Worm (Caenorhabditis elegans) whole organism, dauer: Measurements from ENCODE around the gene Y7A5A.9.

ENCODE experiments used
- unc-62 ChIP-seq: sonication (generic microtip); optimal IDR thresholded peaks from 2 replicates; lab custom pipeline; 2017; ENCODE audit warnings: missing biosample characterization, missing genetic modification reagents, missing genetic modification characterization

Gene Y7A5A.9

DNA sequence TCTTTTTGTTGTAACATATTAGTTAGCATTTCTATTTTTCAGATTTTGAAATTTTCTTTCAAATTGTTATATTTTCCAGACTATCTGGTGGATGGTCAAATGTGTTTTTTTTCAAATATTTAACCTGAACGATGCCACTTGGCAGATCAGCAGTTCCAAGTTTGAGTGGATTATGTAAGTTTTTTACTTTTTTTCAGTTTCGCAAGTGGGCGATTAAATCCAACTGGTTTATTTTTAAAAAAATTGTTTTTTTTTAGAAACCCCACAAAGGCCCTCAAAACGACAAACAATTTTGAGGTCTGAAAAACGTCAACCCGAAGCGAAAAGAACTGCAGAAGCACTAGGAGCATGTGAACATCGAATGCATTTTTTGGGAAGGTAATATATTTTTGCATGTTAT lies at the start of gene Y7A5A.9:
Gene Y7A5A.9, plus strand, starts transcription at position 301 of the 400 bp plus-strand sequence.
- no peak for TF ChIP-seq unc-62 (GFP tag; lab: Kevin White, UChicago)

DNA sequence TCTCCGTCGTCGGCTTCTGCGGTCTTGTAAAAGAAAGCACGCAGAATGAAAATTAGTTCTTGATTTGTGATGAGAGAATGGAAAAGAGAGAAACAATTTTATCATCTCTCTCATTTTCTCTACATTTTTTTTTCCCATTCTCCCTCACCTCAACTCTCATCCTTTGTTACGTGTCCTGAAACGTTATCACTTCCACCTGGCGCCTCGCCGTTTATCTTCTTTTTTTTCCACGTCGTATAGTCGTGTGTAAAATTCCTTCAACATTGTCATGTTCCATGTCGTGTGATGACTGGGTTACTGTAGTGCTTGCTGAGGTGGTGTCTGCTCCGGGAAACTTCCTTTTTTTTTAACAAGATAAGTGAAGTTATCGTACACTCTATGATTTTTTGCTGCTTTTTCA lies 47.5 kb upstream of the Y7A5A.9 start:
- no peak for TF ChIP-seq unc-62 (GFP tag; lab: Kevin White, UChicago)

DNA sequence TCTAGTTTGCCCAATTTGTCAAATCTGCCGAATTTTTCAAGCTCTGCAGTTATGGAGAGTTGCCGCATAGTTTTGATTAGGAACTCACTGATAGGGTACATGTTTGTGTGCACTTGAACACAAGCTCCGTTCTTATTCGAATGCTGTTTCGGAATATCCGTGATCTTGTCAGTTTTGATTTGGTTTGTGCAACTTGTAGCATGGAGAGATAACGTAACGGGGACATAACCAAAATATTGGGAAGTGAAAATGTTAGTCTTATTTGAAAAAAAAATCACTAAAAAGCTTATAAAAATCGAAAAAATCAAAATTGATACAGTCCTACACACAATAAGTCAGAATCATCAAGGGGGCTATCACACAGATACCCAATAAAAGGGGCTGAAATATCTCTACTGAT lies 44.9 kb upstream of the Y7A5A.9 start, which contains the start of gene Y7A5A.24:
Gene Y7A5A.24, minus strand, starts transcription at position 101 of the 400 bp plus-strand sequence.
- no peak for TF ChIP-seq unc-62 (GFP tag; lab: Kevin White, UChicago)

DNA sequence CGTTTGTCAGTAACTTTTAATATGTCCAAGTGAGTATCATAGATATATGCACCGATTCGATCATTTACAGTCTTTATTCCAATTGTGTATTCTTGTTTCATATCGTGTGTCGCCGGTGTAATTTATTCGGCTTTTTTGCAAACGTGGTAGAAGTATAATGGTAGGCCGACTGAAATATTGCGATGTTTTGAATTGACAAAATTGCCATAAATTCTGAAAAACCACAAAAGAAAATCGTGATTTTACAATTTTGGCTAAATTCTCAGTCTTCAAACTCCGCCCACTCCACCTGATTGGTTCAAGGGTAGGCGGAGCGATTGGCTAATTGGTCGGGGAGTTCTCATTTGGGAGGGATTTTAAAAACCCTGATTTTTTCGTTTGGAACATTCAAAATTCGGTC lies 42.4 kb upstream of the Y7A5A.9 start, which contains the start of gene Y7A5A.3:
Gene Y7A5A.3, minus strand, starts transcription at position 101 of the 400 bp plus-strand sequence.
- TF ChIP-seq unc-62 (GFP tag; lab: Kevin White, UChicago), result no peak

DNA sequence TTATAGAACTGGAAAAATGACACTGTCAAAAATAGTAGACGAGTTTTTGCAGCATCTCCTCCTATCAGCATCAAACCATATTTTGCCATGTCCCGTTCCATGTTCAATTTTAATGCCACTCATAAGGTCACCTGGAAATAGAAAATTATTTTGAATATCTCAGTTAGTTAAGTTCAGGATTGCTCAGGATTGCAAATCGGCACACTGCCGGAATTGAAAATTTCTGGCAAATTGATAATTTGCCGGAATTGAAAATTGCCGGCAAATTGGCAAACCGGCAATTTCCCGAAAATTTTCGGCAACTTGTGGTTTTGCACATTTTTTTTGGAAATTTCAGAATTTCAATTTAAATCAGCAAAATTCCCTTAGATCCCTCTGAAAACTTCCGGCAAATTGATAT lies 40.2 kb upstream of the Y7A5A.9 start, which contains the start of gene Y7A5A.5:
Gene Y7A5A.5, minus strand, starts transcription at position 101 of the 400 bp plus-strand sequence.
- TF ChIP-seq unc-62 (GFP tag; lab: Kevin White, UChicago), result no peak

DNA sequence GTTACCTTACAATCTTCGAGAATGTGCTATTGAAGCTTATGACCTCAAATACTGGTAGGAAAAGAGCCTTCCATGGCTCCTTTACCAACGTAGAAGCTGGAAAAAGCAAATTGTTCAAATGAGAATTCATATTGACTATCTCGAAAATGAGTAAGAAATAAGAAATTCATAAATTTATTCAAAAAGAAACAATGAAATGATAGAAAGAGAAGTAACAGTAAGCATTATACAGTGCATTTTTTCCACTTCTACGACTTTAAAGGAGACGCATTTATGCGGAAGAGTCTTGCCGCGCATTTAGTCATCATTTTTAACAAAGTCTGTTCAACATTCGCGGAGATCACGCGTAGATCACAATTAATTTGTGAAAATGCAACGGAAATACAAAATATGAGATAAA lies 32.0 kb upstream of the Y7A5A.9 start, which contains the start of gene Y7A5A.10:
Gene Y7A5A.10, minus strand, starts transcription at position 101 of the 400 bp plus-strand sequence.
- TF ChIP-seq unc-62 (GFP tag; lab: Kevin White, UChicago), result no peak

DNA sequence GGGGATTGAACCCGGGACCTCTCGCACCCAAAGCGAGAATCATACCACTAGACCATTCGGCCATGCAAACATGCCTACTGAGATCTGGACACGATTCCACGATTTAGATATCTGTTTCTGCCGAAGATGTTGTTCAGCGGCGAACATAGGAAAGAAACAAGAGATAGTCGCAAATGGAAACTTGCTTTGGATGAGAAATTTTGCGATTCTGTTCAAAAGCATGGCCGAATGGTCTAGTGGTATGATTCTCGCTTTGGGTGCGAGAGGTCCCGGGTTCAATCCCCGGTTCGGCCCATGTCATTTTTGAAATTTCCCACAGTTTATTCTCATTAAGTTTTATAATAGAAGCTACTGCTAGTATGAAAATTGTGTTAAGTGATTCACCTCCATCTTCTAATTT lies 30.3 kb upstream of the Y7A5A.9 start:
- TF ChIP-seq unc-62 (GFP tag; lab: Kevin White, UChicago), result no peak

DNA sequence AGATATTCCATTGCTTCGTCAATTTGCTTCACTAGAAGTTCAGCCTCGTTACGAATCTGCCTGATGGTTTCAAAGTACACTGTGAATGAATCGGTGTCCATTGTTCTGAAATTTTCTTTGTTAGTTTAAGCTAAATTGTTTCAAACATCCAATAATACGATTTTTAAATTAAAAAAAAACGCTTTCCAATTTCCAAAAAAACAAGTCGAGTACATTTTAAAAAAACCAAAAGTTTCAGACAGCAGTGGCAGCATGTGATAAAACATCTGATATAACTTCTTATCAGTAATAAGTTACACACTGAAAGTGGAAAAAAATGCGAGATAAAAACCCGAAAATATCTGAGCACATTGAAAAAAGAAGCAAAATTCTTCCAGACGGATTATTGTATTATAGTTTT lies 27.4 kb upstream of the Y7A5A.9 start, which contains the start of gene Y7A5A.6:
Gene Y7A5A.6, minus strand, starts transcription at position 101 of the 400 bp plus-strand sequence.
- TF ChIP-seq unc-62 (GFP tag; lab: Kevin White, UChicago), result no peak

DNA sequence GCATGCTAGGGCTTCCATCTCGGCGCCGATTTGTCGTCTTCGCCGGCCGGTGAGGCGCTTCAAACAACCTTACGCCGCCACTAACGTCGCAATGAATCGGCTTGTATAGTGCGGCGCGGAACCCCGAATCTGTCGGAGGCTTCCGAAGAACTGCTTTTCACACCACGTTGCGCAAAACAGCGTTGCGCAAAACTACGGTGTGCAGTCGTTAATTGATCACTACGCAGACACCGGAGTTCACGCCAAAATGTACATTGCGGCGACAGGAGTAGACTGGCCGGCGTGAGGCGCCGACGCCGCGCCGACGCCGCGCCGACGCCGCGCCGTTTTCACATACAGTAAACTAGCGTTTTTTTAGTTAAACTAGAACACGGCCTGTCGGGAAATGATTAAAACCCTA lies 25.1 kb upstream of the Y7A5A.9 start:
- no peak for TF ChIP-seq unc-62 (GFP tag; lab: Kevin White, UChicago)

DNA sequence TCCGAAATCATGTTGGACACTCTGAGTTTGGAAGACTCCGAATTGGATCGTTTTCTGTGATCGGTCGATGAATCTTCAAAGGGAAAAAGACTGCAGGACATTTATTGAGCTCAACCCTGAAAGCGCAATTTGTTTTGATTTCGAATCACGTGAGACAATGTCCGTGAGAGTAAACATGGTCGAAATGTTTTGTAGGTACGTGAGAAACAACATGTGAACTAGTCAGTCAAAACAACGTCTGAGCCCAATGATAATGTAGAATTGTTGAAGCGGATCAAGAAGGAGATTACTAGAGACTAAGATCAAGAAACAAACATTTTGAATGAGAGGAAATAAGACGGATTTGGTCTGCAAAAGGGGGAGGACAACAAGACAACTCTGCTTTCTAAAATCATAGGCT lies 22.9 kb upstream of the Y7A5A.9 start, which contains the start of gene Y7A5A.7:
Gene Y7A5A.7, minus strand, starts transcription at position 101 of the 400 bp plus-strand sequence.
- no peak for TF ChIP-seq unc-62 (GFP tag; lab: Kevin White, UChicago)

DNA sequence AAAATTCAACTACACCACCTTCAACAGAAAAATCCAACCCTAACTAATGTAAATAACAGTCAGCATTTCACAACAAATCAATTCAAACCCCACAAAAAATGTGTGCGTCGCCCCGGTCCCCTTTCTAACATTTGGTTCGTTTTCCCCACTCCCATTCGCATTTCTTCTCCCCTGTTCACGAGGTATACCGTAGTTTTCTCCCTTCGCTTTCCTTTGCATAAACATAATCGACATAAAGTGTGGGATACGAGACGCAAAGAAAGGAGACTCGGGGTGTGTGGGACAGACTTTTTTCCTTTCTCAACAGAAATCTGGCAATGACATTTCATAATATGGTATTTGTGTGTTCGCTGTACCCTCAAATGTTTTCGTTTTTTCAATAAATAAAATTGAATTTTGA lies 15.6 kb upstream of the Y7A5A.9 start:
- TF ChIP-seq unc-62 (GFP tag; lab: Kevin White, UChicago), result no peak

DNA sequence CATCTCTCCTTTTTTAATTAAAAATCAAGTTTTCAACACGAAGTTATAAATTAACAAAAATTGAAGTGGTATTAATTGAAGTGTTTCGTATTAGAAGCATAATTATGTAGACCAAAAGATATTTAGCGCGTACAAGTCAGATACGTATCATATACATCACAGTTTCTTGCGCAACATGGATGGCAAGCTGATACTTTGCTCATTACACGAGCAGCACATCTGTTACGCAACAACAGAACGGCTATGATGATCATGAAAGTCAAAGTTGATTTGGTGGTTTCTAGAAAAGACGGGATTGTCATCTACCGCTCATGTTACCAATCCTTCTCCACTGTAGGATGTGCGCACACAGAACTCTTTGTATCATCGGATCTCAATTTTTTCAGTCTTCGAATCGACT lies 12.4 kb upstream of the Y7A5A.9 start:
- TF ChIP-seq unc-62 (GFP tag; lab: Kevin White, UChicago), result no peak

DNA sequence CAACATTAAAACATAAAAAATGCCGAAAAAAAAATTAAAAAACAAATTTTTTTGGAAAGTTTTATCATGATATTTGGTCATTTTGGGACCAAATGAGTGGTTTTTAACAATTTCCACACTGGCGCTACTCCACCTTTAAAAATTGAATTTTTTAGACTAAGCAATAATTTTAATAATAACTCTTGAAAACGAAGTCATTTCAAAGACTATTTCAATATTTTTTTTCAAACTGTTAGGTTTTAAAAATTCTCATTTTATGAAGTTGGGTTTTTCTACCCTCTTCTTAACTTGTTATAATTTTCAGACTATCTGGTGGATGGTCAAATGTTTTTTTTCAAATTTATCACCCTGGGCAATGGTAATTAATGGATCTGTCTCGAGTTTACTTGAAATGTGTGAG lies 4.8 kb upstream of the Y7A5A.9 start, which contains the start of gene Y7A5A.8:
Gene Y7A5A.8, plus strand, starts transcription at position 301 of the 400 bp plus-strand sequence.
- TF ChIP-seq unc-62 (GFP tag; lab: Kevin White, UChicago), result no peak

DNA sequence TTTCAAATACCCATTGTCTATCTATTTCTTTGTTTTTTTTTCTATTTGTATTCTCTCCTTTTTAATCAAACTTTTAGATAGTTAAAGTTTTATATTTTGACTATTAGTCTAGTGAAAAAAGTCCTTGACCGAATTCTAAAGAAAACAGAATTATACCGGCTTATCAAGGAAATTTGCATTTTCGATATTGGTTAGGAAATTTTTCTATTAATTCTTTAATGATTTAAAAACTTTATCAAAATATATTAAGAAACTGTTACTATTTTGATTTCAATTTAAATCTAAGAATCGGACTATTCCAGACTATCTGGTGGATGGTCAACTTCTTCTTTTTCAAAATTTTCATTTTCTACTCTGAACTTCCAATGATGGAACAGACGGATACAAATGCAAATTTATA lies 1.1 kb downstream of the Y7A5A.9 start, which contains the start of gene Y7A5A.20:
Gene Y7A5A.20, plus strand, starts transcription at position 301 of the 400 bp plus-strand sequence.
- no peak for TF ChIP-seq unc-62 (GFP tag; lab: Kevin White, UChicago)

DNA sequence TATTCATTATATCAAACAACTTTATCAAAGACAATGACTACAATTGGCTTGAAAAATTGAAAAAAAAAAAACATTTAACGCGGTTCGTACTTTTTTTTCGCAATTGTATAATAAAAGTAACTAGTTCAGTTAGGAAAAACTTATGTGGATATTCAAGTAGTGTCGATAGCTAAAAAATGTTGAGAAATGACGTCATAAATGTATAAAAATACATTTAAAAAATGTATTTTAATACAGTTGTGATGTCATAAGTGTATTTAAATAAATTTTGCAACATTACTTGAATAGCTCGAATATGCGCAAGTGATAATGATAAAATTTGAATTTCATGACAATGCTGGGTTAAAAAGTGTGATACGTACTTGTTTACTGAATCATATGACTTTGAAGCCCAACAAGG lies 4.6 kb downstream of the Y7A5A.9 start:
- TF ChIP-seq unc-62 (GFP tag; lab: Kevin White, UChicago), result no peak

DNA sequence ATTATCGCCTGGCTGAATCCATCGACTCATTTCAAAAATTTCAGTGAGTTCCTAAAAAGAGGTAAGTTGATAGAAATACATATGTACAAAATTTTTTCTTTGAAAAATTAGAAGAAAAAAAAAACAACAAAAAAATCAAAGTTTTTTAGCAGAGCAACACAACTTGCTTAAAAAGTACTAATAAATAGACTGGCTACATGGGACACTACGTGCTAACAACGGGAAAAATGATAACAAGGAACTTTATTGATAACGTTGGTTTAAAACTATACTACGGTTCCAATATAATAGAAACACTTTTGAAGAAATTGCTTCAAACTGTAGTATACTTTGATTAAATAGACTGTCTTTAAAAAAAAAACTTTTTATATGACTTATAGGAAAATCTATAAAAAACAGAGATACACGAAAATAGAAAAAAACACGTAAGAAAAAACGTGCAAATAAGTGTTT lies 11.6 kb downstream of the Y7A5A.9 start, which contains the start of gene acox-1.6:
Gene acox-1.6, minus strand, starts transcription at position 51 of the 453 bp plus-strand sequence.
- no peak for TF ChIP-seq unc-62 (GFP tag; lab: Kevin White, UChicago)

DNA sequence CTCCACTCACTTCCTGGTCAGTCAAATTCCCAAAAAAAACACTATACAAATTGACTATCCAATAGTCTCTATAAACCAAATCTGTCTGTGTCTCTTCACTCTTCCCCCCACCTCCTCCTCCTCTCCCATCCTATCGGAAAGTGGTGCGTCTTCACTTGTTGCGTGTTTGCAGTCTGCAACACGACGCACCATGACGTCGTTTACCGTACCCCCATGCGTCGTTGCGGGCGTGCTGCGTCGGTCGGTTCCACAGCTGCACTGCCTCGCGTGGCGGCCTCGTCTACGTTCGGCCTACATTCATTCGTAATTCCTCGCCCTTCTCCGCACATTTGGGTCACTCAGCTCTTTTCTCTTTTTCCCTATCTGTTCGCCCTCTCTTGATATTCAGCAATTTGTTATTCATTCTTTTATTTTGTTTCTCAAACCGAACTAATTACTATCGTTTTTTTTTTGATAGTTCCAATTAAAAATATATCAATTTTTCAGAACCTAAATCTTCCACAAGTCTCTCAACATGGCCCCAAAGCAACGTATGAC lies 14.2 kb downstream of the Y7A5A.9 start, which contains the start of gene serp-1.1:
Gene serp-1.1, plus strand, starts transcription at position 487 of the 537 bp plus-strand sequence.
- TF ChIP-seq unc-62 (GFP tag; lab: Kevin White, UChicago), result no peak
